Fruit fly (Drosophila melanogaster): ENCODE measurements around the gene CG31076.

- TF ChIP-seq CG8478 (optimal IDR thresholded peaks at IDR 0.05), result no peak
- TF ChIP-seq CTCF (optimal IDR thresholded peaks at IDR 0.05), result no peak
These were observed 25.9 kb downstream of the CG31076 start for dm6 chr3R:26963747-26964174.

Measured in S2 (cell line).